Fruit fly (Drosophila melanogaster) whole organism, embryonic: ENCODE results near the gene a10.

Source experiments
- Adf1 ChIP-seq: fragments of 200-800 bp; sonication (Bioruptor generic); IDR thresholded peaks from 2 replicates; pipeline ENCODE4 v1.3.6; 2022; ENCODE audit warnings: missing biosample characterization, missing genetic modification characterization
- BEAF-32 ChIP-seq: fragments of 200-800 bp; sonication (Bioruptor generic); optimal IDR thresholded peaks from 3 replicates; lab custom pipeline; 2017; ENCODE audit warnings: missing biosample characterization, missing genetic modification characterization, mild to moderate bottlenecking, moderate library complexity, missing genetic modification reagents
- CG10267 ChIP-seq: fragments of 200-800 bp; sonication (Bioruptor generic); optimal IDR thresholded peaks from 2 replicates; lab custom pipeline; 2018; ENCODE audit warnings: missing biosample characterization, mild to moderate bottlenecking, missing genetic modification characterization, moderate library complexity
- CG10979 ChIP-seq: fragments of 200-800 bp; sonication (Bioruptor generic); optimal IDR thresholded peaks from 2 replicates; lab custom pipeline; 2018; ENCODE audit warnings: missing biosample characterization, mild to moderate bottlenecking, missing genetic modification characterization, moderate library complexity
- CG11695 ChIP-seq: fragments of 200-800 bp; sonication (Bioruptor generic); IDR thresholded peaks from 3 replicates; pipeline ENCODE4 v1.3.6; 2022; ENCODE audit warnings: missing biosample characterization, missing genetic modification characterization
- CG12391 ChIP-seq: fragments of 200-800 bp; sonication (Bioruptor generic); optimal IDR thresholded peaks from 3 replicates; lab custom pipeline; 2018; ENCODE audit warnings: missing biosample characterization, mild to moderate bottlenecking, missing genetic modification characterization, moderate library complexity
- CG15601 ChIP-seq: fragments of 200-800 bp; sonication (Bioruptor generic); optimal IDR thresholded peaks from 3 replicates; lab custom pipeline; 2019; ENCODE audit warnings: missing biosample characterization, mild to moderate bottlenecking, missing genetic modification characterization, moderate library complexity
- CG1603 ChIP-seq: fragments of 200-800 bp; sonication (Bioruptor generic); optimal IDR thresholded peaks from 2 replicates; lab custom pipeline; 2019; ENCODE audit warnings: missing biosample characterization, mild to moderate bottlenecking, missing genetic modification characterization, moderate library complexity
- CG17186 ChIP-seq: fragments of 200-800 bp; sonication (Bioruptor generic); optimal IDR thresholded peaks from 3 replicates; lab custom pipeline; 2017; ENCODE audit warnings: missing biosample characterization, missing genetic modification reagents, missing genetic modification characterization
- CG17912 ChIP-seq: fragments of 200-800 bp; sonication (Bioruptor generic); optimal IDR thresholded peaks from 2 replicates; lab custom pipeline; 2018; ENCODE audit warnings: missing biosample characterization, mild to moderate bottlenecking, missing genetic modification characterization
- CG30020 ChIP-seq: fragments of 200-800 bp; optimal IDR thresholded peaks from 2 replicates; lab custom pipeline; 2019; ENCODE audit warnings: missing biosample characterization, mild to moderate bottlenecking, missing genetic modification characterization, moderate library complexity
- CG3281 ChIP-seq: fragments of 200-800 bp; sonication (Bioruptor generic); optimal IDR thresholded peaks from 3 replicates; lab custom pipeline; 2017; ENCODE audit warnings: missing biosample characterization, mild to moderate bottlenecking, missing genetic modification characterization
- CG34422 ChIP-seq: fragments of 200-800 bp; sonication (Bioruptor generic); IDR thresholded peaks from 3 replicates; pipeline ENCODE4 v1.3.6; 2022; ENCODE audit warnings: missing biosample characterization, missing genetic modification characterization
- CG4360 ChIP-seq: fragments of 200-800 bp; sonication (Bioruptor generic); IDR thresholded peaks from 2 replicates; pipeline ENCODE4 v1.3.6; 2022; ENCODE audit warnings: missing biosample characterization, missing genetic modification characterization
- CG8478 ChIP-seq: fragments of >200 bp; optimal IDR thresholded peaks from 2 replicates; lab custom pipeline; 2018
- CoRest ChIP-seq: fragments of 200-800 bp; sonication (Bioruptor generic); optimal IDR thresholded peaks from 3 replicates; lab custom pipeline; 2018; ENCODE audit warnings: missing biosample characterization, mild to moderate bottlenecking, missing genetic modification characterization, moderate library complexity
- Dip3 ChIP-seq: fragments of 200-800 bp; sonication (Bioruptor generic); optimal IDR thresholded peaks from 3 replicates; lab custom pipeline; 2016; ENCODE audit warnings: missing biosample characterization, missing genetic modification characterization
- Dll ChIP-seq: fragments of 200-800 bp; sonication (Bioruptor generic); IDR thresholded peaks from 4 replicates; pipeline ENCODE4 v1.3.6; 2022; ENCODE audit warnings: missing biosample characterization, missing genetic modification characterization; ENCODE audit not compliant: partially characterized antibody
- Doc2 ChIP-seq: fragments of 200-800 bp; sonication (Bioruptor generic); IDR thresholded peaks from 2 replicates; pipeline ENCODE4 v1.3.6; 2022; ENCODE audit warnings: missing biosample characterization, missing genetic modification characterization
- Ets97D ChIP-seq: fragments of 200-800 bp; sonication (Bioruptor generic); optimal IDR thresholded peaks from 3 replicates; lab custom pipeline; 2016; ENCODE audit warnings: missing biosample characterization, missing genetic modification characterization
- H15 ChIP-seq: fragments of 200-800 bp; sonication (Bioruptor generic); IDR thresholded peaks from 3 replicates; pipeline ENCODE4 v1.3.6; 2022; ENCODE audit warnings: missing biosample characterization, missing genetic modification characterization
- HmgD ChIP-seq: fragments of 200-800 bp; sonication (Bioruptor generic); optimal IDR thresholded peaks from 3 replicates; lab custom pipeline; 2016; ENCODE audit warnings: missing biosample characterization, missing genetic modification characterization
- Med ChIP-seq: fragments of 200-800 bp; sonication (Bioruptor generic); peaks from one replicate; lab custom pipeline; 2016; ENCODE audit warnings: missing biosample characterization, missing genetic modification characterization, mild to moderate bottlenecking, inconsistent platforms, moderate library complexity
- Mrtf ChIP-seq: fragments of 200-800 bp; sonication (Bioruptor generic); IDR thresholded peaks from 3 replicates; pipeline ENCODE4 v1.3.6; 2022; ENCODE audit warnings: missing biosample characterization, missing genetic modification characterization
- Nf-YA ChIP-seq: fragments of 200-800 bp; sonication (Bioruptor generic); IDR thresholded peaks from 2 replicates; pipeline ENCODE4 v1.3.6; 2022; ENCODE audit warnings: missing biosample characterization, missing genetic modification characterization
- Optix ChIP-seq: fragments of 200-800 bp; sonication (Bioruptor generic); IDR thresholded peaks from 3 replicates; pipeline ENCODE4 v1.3.6; 2022; ENCODE audit warnings: missing biosample characterization, missing genetic modification characterization
- Pdp1 ChIP-seq, 2 experiments: fragments of 200-800 bp; sonication (Bioruptor generic); optimal IDR thresholded peaks; 3 replicates each; lab custom pipeline; 2016; ENCODE audit warnings: missing biosample characterization in 2 of 2, missing genetic modification characterization in 2 of 2, mild to moderate bottlenecking in 1 of 2, moderate library complexity in 1 of 2
- Rx ChIP-seq: fragments of 200-800 bp; sonication (Bioruptor generic); IDR thresholded peaks from 2 replicates; pipeline ENCODE4 v1.3.6; 2022; ENCODE audit warnings: missing biosample characterization, missing genetic modification characterization
- YL-1 ChIP-seq: fragments of 200-800 bp; sonication (Bioruptor generic); optimal IDR thresholded peaks from 3 replicates; lab custom pipeline; 2017; ENCODE audit warnings: missing biosample characterization, mild to moderate bottlenecking, missing genetic modification characterization
- amos ChIP-seq: fragments of 200-800 bp; sonication (Bioruptor generic); IDR thresholded peaks from 2 replicates; pipeline ENCODE4 v1.3.6; 2022; ENCODE audit warnings: missing biosample characterization, missing genetic modification characterization; ENCODE audit not compliant: partially characterized antibody
- bbx ChIP-seq: fragments of 200-800 bp; sonication (Bioruptor generic); IDR thresholded peaks from 2 replicates; pipeline ENCODE4 v1.3.6; 2022; ENCODE audit warnings: missing biosample characterization, missing genetic modification characterization; ENCODE audit not compliant: partially characterized antibody
- br ChIP-seq: fragments of >200 bp; optimal IDR thresholded peaks from 2 replicates; lab custom pipeline; 2017
- chif ChIP-seq, 2 experiments: fragments of 200-800 bp; sonication (Bioruptor generic); optimal IDR thresholded peaks; 3 replicates each; lab custom pipeline; 2016; ENCODE audit warnings: missing biosample characterization in 2 of 2, missing genetic modification characterization in 2 of 2
- crp ChIP-seq, 2 experiments: fragments of 200-800 bp; sonication (Bioruptor generic); optimal IDR thresholded peaks; 2 replicates in 1 of 2; 3 replicates in 1 of 2; lab custom pipeline; 2017; ENCODE audit warnings: missing biosample characterization in 2 of 2, missing genetic modification characterization in 2 of 2, mild to moderate bottlenecking in 1 of 2, moderate library complexity in 1 of 2
- dmrt11E ChIP-seq: fragments of 200-800 bp; sonication (Bioruptor generic); optimal IDR thresholded peaks from 3 replicates; lab custom pipeline; 2018; ENCODE audit warnings: missing biosample characterization, mild to moderate bottlenecking, missing genetic modification characterization, moderate library complexity
- ewg ChIP-seq: fragments of 200-800 bp; sonication (Bioruptor generic); optimal IDR thresholded peaks from 3 replicates; lab custom pipeline; 2017; ENCODE audit warnings: mild to moderate bottlenecking, missing biosample characterization, missing genetic modification reagents, missing genetic modification characterization
- ftz-f1 ChIP-seq: fragments of 200-800 bp; sonication (Bioruptor generic); optimal IDR thresholded peaks from 2 replicates; lab custom pipeline; 2016; ENCODE audit warnings: missing biosample characterization, missing genetic modification characterization
- gfzf ChIP-seq: fragments of 200-800 bp; sonication (Bioruptor generic); optimal IDR thresholded peaks from 2 replicates; lab custom pipeline; 2016; ENCODE audit warnings: missing biosample characterization, mild to moderate bottlenecking, missing genetic modification characterization, moderate library complexity
- gsb ChIP-seq: fragments of 200-800 bp; sonication (Bioruptor generic); IDR thresholded peaks from 2 replicates; pipeline ENCODE4 v1.3.6; 2022; ENCODE audit warnings: missing biosample characterization, missing genetic modification characterization
- hkb ChIP-seq, 2 experiments: fragments of 200-800 bp in 1 of 2; fragments of >200 bp in 1 of 2; sonication (Bioruptor generic) in 1 of 2; IDR thresholded peaks in 1 of 2; optimal IDR thresholded peaks in 1 of 2; 2 replicates each; pipeline versions ENCODE4 v1.3.6 to Lab custom; 2017 to 2022; ENCODE audit warnings: missing biosample characterization in 1 of 2, missing genetic modification characterization in 1 of 2
- lmd ChIP-seq: fragments of 200-800 bp; sonication (Bioruptor generic); IDR thresholded peaks from 2 replicates; pipeline ENCODE4 v1.3.6; 2022; ENCODE audit warnings: missing biosample characterization, missing genetic modification characterization
- nerfin-1 ChIP-seq: fragments of 200-800 bp; sonication (Bioruptor generic); optimal IDR thresholded peaks from 3 replicates; lab custom pipeline; 2019; ENCODE audit warnings: missing biosample characterization, mild to moderate bottlenecking, missing genetic modification characterization, moderate library complexity
- pzg ChIP-seq: fragments of 200-800 bp; sonication (Bioruptor generic); optimal IDR thresholded peaks from 3 replicates; lab custom pipeline; 2018; ENCODE audit warnings: missing biosample characterization, mild to moderate bottlenecking, missing genetic modification characterization, moderate library complexity
- sim ChIP-seq: fragments of 200-800 bp; sonication (Bioruptor generic); IDR thresholded peaks from 2 replicates; pipeline ENCODE4 v1.3.6; 2022; ENCODE audit warnings: missing biosample characterization, missing genetic modification characterization
- sisA ChIP-seq: fragments of 200-800 bp; sonication (Bioruptor generic); IDR thresholded peaks from 2 replicates; pipeline ENCODE4 v1.3.6; 2022; ENCODE audit warnings: missing biosample characterization, missing genetic modification characterization
- tx ChIP-seq: fragments of 200-800 bp; sonication (Bioruptor generic); optimal IDR thresholded peaks from 2 replicates; lab custom pipeline; 2016; ENCODE audit warnings: missing biosample characterization, missing genetic modification characterization

a10 gene

dm6 chr3L:17050661-17051452 lies 27.3 kb upstream of the a10 start (continued):
- TF ChIP-seq dmrt11E (tag; lab: Kevin White, UChicago), result no peak
- TF ChIP-seq Mrtf, result no peak
- peak; percentile 97 for TF ChIP-seq CG4360
- no peak for TF ChIP-seq Doc2 (GFP tag; lab: Robert Waterston, UW)
- no peak for TF ChIP-seq Dip3 (GFP tag; lab: Kevin White, UChicago)
- TF ChIP-seq sisA (GFP tag; lab: Robert Waterston, UW), result no peak
- no peak for TF ChIP-seq Rx
- TF ChIP-seq BEAF-32, result peak; percentile 15
- TF ChIP-seq sim, result no peak
- no peak for TF ChIP-seq CG17912 (GFP tag; lab: Kevin White, UChicago)
- no peak for TF ChIP-seq br (lab: Kevin White, UChicago)
- no peak for TF ChIP-seq H15 (GFP tag; lab: Robert Waterston, UW)
- TF ChIP-seq Adf1 (GFP tag; lab: Robert Waterston, UW), result peak; percentile 70
- no peak for TF ChIP-seq nerfin-1 (tag; lab: Kevin White, UChicago)
- TF ChIP-seq CG17186 (GFP tag; lab: Kevin White, UChicago), result peak; percentile 97
- TF ChIP-seq CG34422 (GFP tag; lab: Robert Waterston, UW), result peak; percentile 39; the same call in 1 of the 3 replicates
- peak; percentile 99 for TF ChIP-seq CG15601 (tag; lab: Kevin White, UChicago)
- peak; percentile 52 for TF ChIP-seq pzg (GFP tag; lab: Kevin White, UChicago)
- TF ChIP-seq amos (GFP tag; lab: Robert Waterston, UW), result no peak
- peak; percentile 45 for TF ChIP-seq YL-1 (GFP tag; lab: Kevin White, UChicago)
- peak; percentile 49 for TF ChIP-seq Med
- no peak for TF ChIP-seq lmd (GFP tag; lab: Robert Waterston, UW)
- no peak for TF ChIP-seq hkb (optimal IDR thresholded peaks at IDR 0.05; lab: Kevin White, UChicago)
- TF ChIP-seq hkb (GFP tag; IDR thresholded peaks at IDR 0.05; lab: Robert Waterston, UW), result 0 out of 2 replicates have a peak, but pooled peaks have one; percentile 19
- peak; percentile 3 for TF ChIP-seq CoRest
- no peak for TF ChIP-seq CG12391 (tag; lab: Kevin White, UChicago)
- peak; percentile 31; the same call in 1 of the 2 replicates for TF ChIP-seq bbx (GFP tag; lab: Robert Waterston, UW)
- TF ChIP-seq Ets97D (GFP tag; lab: Kevin White, UChicago), result peak; percentile 23
- no peak for TF ChIP-seq CG3281
- no peak for TF ChIP-seq CG30020
- TF ChIP-seq gfzf (GFP tag; lab: Kevin White, UChicago), result peak; percentile 64
- no peak for TF ChIP-seq chif (GFP tag; optimal IDR thresholded peaks at IDR 0.05; lab: Kevin White, UChicago)
- peak; percentile 32 for TF ChIP-seq CG8478 (lab: Kevin White, UChicago)
- peak in 1 of 2 experiments; percentile 40 for TF ChIP-seq Pdp1 (GFP tag; optimal IDR thresholded peaks at IDR 0.05; lab: Kevin White, UChicago)
- TF ChIP-seq crp (GFP tag; optimal IDR thresholded peaks at IDR 0.05; lab: Kevin White, UChicago), result no peak
- no peak for TF ChIP-seq ftz-f1
- TF ChIP-seq gsb (GFP tag; lab: Robert Waterston, UW), result no peak
- TF ChIP-seq Dll (GFP tag; lab: Robert Waterston, UW), result no peak
- peak; percentile 15 for TF ChIP-seq HmgD (GFP tag; lab: Kevin White, UChicago)
- no peak for TF ChIP-seq CG10979
- no peak for TF ChIP-seq Optix (GFP tag; lab: Robert Waterston, UW)
- TF ChIP-seq tx (GFP tag; lab: Kevin White, UChicago), result no peak
- no peak for TF ChIP-seq CG11695 (GFP tag; lab: Robert Waterston, UW)
- peak; percentile 83 for TF ChIP-seq ewg (GFP tag; lab: Kevin White, UChicago)
- no peak for TF ChIP-seq Nf-YA
- peak; percentile 12 for TF ChIP-seq CG1603
- no peak for TF ChIP-seq CG10267 (tag; lab: Kevin White, UChicago)
- TF ChIP-seq, all 482 proteins: peak for 52
